Fruit fly (Drosophila melanogaster) whole organism, adult: ENCODE results near the gene CG6356.

Source experiments
- CG1620 ChIP-seq: fragments of 200-800 bp; sonication (Bioruptor generic); optimal IDR thresholded peaks from 2 replicates; lab custom pipeline; 2016; ENCODE audit warnings: missing biosample characterization, missing genetic modification characterization
- CG5204 ChIP-seq: fragments of 200-800 bp; sonication (Bioruptor generic); optimal IDR thresholded peaks from 2 replicates; lab custom pipeline; 2016; ENCODE audit warnings: missing biosample characterization, missing genetic modification characterization
- CG7101 ChIP-seq: fragments of 200-800 bp; sonication (Bioruptor generic); optimal IDR thresholded peaks from 2 replicates; lab custom pipeline; 2018; ENCODE audit warnings: missing biosample characterization, mild to moderate bottlenecking, missing genetic modification characterization, moderate library complexity
- Clk ChIP-seq: fragments of 200-800 bp; sonication (Bioruptor generic); optimal IDR thresholded peaks from 2 replicates; lab custom pipeline; 2017; ENCODE audit warnings: missing biosample characterization, missing genetic modification characterization
- Hr96 ChIP-seq: fragments of 200-800 bp; sonication (Bioruptor generic); optimal IDR thresholded peaks from 2 replicates; lab custom pipeline; 2016; ENCODE audit warnings: missing biosample characterization, missing genetic modification characterization
- bab1 ChIP-seq: fragments of 200-800 bp; sonication (Bioruptor generic); optimal IDR thresholded peaks from 3 replicates; lab custom pipeline; 2019; ENCODE audit warnings: missing biosample characterization, mild to moderate bottlenecking, missing genetic modification characterization, moderate library complexity
- cic ChIP-seq: fragments of 200-800 bp; sonication (Bioruptor generic); optimal IDR thresholded peaks from 2 replicates; lab custom pipeline; 2017; ENCODE audit warnings: missing biosample characterization, mild to moderate bottlenecking, missing genetic modification characterization, moderate library complexity
- cnc ChIP-seq, 2 experiments: fragments of >200 bp; optimal IDR thresholded peaks; 2 replicates each; lab custom pipeline; 2017
- kay ChIP-seq: fragments of 200-800 bp; sonication (Bioruptor generic); peaks from one replicate; lab custom pipeline; 2016; ENCODE audit warnings: missing biosample characterization, missing genetic modification characterization, borderline replicate concordance
- ovo ChIP-seq: fragments of 200-800 bp; sonication (Bioruptor generic); optimal IDR thresholded peaks from 2 replicates; lab custom pipeline; 2016; ENCODE audit warnings: missing biosample characterization, missing genetic modification characterization
- tj ChIP-seq: fragments of 200-800 bp; sonication (Bioruptor generic); optimal IDR thresholded peaks from 3 replicates; lab custom pipeline; 2017; ENCODE audit warnings: missing biosample characterization, mild to moderate bottlenecking, missing genetic modification characterization, moderate library complexity
- toe ChIP-seq: fragments of 200-800 bp; sonication (Bioruptor generic); optimal IDR thresholded peaks from 2 replicates; lab custom pipeline; 2016; ENCODE audit warnings: missing biosample characterization, missing genetic modification characterization

- no peak for TF ChIP-seq CG5204
- TF ChIP-seq CG1620 (GFP tag; lab: Kevin White, UChicago) = peak; percentile 14
- no peak for TF ChIP-seq kay (GFP tag; lab: Kevin White, UChicago)
- TF ChIP-seq Clk (GFP tag; lab: Kevin White, UChicago) = no peak
- TF ChIP-seq toe (GFP tag; lab: Kevin White, UChicago) = no peak
- peak; percentile 95 for TF ChIP-seq ovo (GFP tag; lab: Kevin White, UChicago)
- TF ChIP-seq cnc (optimal IDR thresholded peaks at IDR 0.05; lab: Kevin White, UChicago) = no peak
- TF ChIP-seq tj = no peak
- peak; percentile 74 for TF ChIP-seq bab1
- peak; percentile 43 for TF ChIP-seq CG7101 (tag; lab: Kevin White, UChicago)
- no peak for TF ChIP-seq Hr96 (GFP tag; lab: Kevin White, UChicago)
- peak; percentile 52 for TF ChIP-seq cic
Observed at dm6 chr3R:24271071-24271470, 12.7 kb upstream of the CG6356 start, which contains the start of gene jar.
